Worm (Caenorhabditis elegans): Measurements from ENCODE around the gene bath-4.
"Not testable (repeated sequence)": the region's sequence is repeated elsewhere in the genome, so short reads cannot be mapped to it uniquely, and the experiment has no call there.

- not testable (repeated sequence) for TF ChIP-seq pros-1 (tag; optimal IDR thresholded peaks at IDR 0.05); che-1 (tag; optimal IDR thresholded peaks at IDR 0.05); ceh-9 (tag; optimal IDR thresholded peaks at IDR 0.05); tbx-2 (tag; optimal IDR thresholded peaks at IDR 0.05); pag-3 (tag; optimal IDR thresholded peaks at IDR 0.05; ENCODE audit: borderline replicate concordance); ceh-24 (tag; optimal IDR thresholded peaks at IDR 0.05); pha-4 (tag; optimal IDR thresholded peaks at IDR 0.05); gmeb-2 (tag; optimal IDR thresholded peaks at IDR 0.05); syd-9 (tag; optimal IDR thresholded peaks at IDR 0.05); ama-1 (optimal IDR thresholded peaks at IDR 0.05); hlh-30 (tag; optimal IDR thresholded peaks at IDR 0.05; ENCODE audit: insufficient read depth); unc-55 (GFP tag; optimal IDR thresholded peaks at IDR 0.05)
Measured at ce11 chrII:1955568-1955967, 37.8 kb upstream of the bath-4 start, which contains the start of gene math-49.
